Fruit fly (Drosophila melanogaster) whole organism, prepupa: ENCODE results near the gene Cyp9f2.

ENCODE experiments used
- Blimp-1 ChIP-seq: fragments of 200-800 bp; sonication (Bioruptor generic); optimal IDR thresholded peaks from 3 replicates; lab custom pipeline; 2017; ENCODE audit warnings: missing biosample characterization, missing genetic modification characterization, mild to moderate bottlenecking, moderate library complexity, missing genetic modification reagents
- CG10631 ChIP-seq: fragments of 200-800 bp; sonication (Bioruptor generic); optimal IDR thresholded peaks from 2 replicates; lab custom pipeline; 2016; ENCODE audit warnings: missing biosample characterization, missing genetic modification characterization
- CG11294 ChIP-seq: fragments of 200-800 bp; sonication (Bioruptor generic); IDR thresholded peaks from 2 replicates; pipeline ENCODE4 v1.3.6; 2022; ENCODE audit warnings: missing biosample characterization, missing genetic modification characterization
- CG11762 ChIP-seq: fragments of 200-800 bp; sonication (Bioruptor generic); optimal IDR thresholded peaks from 3 replicates; lab custom pipeline; 2016; ENCODE audit warnings: missing biosample characterization, missing genetic modification characterization; ENCODE audit not compliant: insufficient read depth
- CG11902 ChIP-seq: fragments of 200-800 bp; sonication (Bioruptor generic); optimal IDR thresholded peaks from 3 replicates; lab custom pipeline; 2016; ENCODE audit warnings: missing biosample characterization, missing genetic modification characterization
- CG15336 ChIP-seq: fragments of 200-800 bp; sonication (Bioruptor generic); IDR thresholded peaks from 2 replicates; pipeline ENCODE4 v1.3.6; 2022; ENCODE audit warnings: missing biosample characterization, missing genetic modification characterization
- CG1621 ChIP-seq: fragments of 200-800 bp; sonication (Bioruptor generic); optimal IDR thresholded peaks from 3 replicates; lab custom pipeline; 2018; ENCODE audit warnings: missing biosample characterization, mild to moderate bottlenecking, missing genetic modification characterization
- CG16779 ChIP-seq: fragments of 200-800 bp; sonication (Bioruptor generic); optimal IDR thresholded peaks from 3 replicates; lab custom pipeline; 2017; ENCODE audit warnings: missing biosample characterization, mild to moderate bottlenecking, missing genetic modification characterization
- CG32006 ChIP-seq: fragments of 200-800 bp; sonication (Bioruptor generic); optimal IDR thresholded peaks from 3 replicates; lab custom pipeline; 2017; ENCODE audit warnings: missing biosample characterization, mild to moderate bottlenecking, missing genetic modification characterization
- CG34406 ChIP-seq: fragments of 200-800 bp; sonication (Bioruptor generic); optimal IDR thresholded peaks from 3 replicates; lab custom pipeline; 2016; ENCODE audit warnings: missing biosample characterization, missing genetic modification characterization
- CG6792 ChIP-seq: fragments of 200-800 bp; sonication (Bioruptor generic); optimal IDR thresholded peaks from 3 replicates; lab custom pipeline; 2016; ENCODE audit warnings: missing biosample characterization, missing genetic modification characterization
- CG6854 ChIP-seq: fragments of 200-800 bp; sonication (Bioruptor generic); optimal IDR thresholded peaks from 2 replicates; lab custom pipeline; 2017; ENCODE audit warnings: missing biosample characterization, mild to moderate bottlenecking, missing genetic modification characterization
- CG7368 ChIP-seq: fragments of 200-800 bp; sonication (Bioruptor generic); optimal IDR thresholded peaks from 3 replicates; lab custom pipeline; 2016; ENCODE audit warnings: missing biosample characterization, missing genetic modification characterization
- CG8119 ChIP-seq: fragments of 200-800 bp; sonication (Bioruptor generic); IDR thresholded peaks from 3 replicates; pipeline ENCODE4 v1.3.6; 2022; ENCODE audit warnings: missing biosample characterization, missing genetic modification characterization
- CG8319 ChIP-seq: fragments of 200-800 bp; sonication (Bioruptor generic); optimal IDR thresholded peaks from 3 replicates; lab custom pipeline; 2016; ENCODE audit warnings: missing biosample characterization, missing genetic modification characterization
- CG9139 ChIP-seq: fragments of 200-800 bp; sonication (Bioruptor generic); optimal IDR thresholded peaks from 3 replicates; lab custom pipeline; 2017; ENCODE audit warnings: missing biosample characterization, mild to moderate bottlenecking, missing genetic modification characterization
- Eip75B ChIP-seq: fragments of 200-800 bp; sonication (Bioruptor generic); optimal IDR thresholded peaks from 3 replicates; lab custom pipeline; 2016; ENCODE audit warnings: missing biosample characterization, missing genetic modification characterization
- Eip78C ChIP-seq: fragments of 200-800 bp; sonication (Bioruptor generic); peaks from one replicate; lab custom pipeline; 2016; ENCODE audit warnings: missing biosample characterization, missing genetic modification characterization
- Ets21C ChIP-seq: fragments of 200-800 bp; sonication (Bioruptor generic); optimal IDR thresholded peaks from 3 replicates; lab custom pipeline; 2016; ENCODE audit warnings: missing biosample characterization, missing genetic modification characterization
- Ets96B ChIP-seq: fragments of 200-800 bp; optimal IDR thresholded peaks from 2 replicates; lab custom pipeline; 2019; ENCODE audit warnings: missing biosample characterization, mild to moderate bottlenecking, missing genetic modification characterization, moderate library complexity
- Hr38 ChIP-seq: sonication (Bioruptor generic); optimal IDR thresholded peaks from 2 replicates; lab custom pipeline; 2016; ENCODE audit warnings: missing biosample characterization, missing genetic modification characterization
- Hr39 ChIP-seq: fragments of 200-800 bp; sonication (Bioruptor generic); optimal IDR thresholded peaks from 2 replicates; lab custom pipeline; 2016; ENCODE audit warnings: missing biosample characterization, missing genetic modification characterization
- Hr4 ChIP-seq: fragments of 200-800 bp; sonication (Bioruptor generic); optimal IDR thresholded peaks from 3 replicates; lab custom pipeline; 2016; ENCODE audit warnings: missing biosample characterization, missing genetic modification characterization
- Lpt ChIP-seq: fragments of 200-800 bp; sonication (Bioruptor generic); optimal IDR thresholded peaks from 3 replicates; lab custom pipeline; 2016; ENCODE audit warnings: missing biosample characterization, missing genetic modification characterization
- Met ChIP-seq: fragments of 200-800 bp; sonication (Bioruptor generic); optimal IDR thresholded peaks from 3 replicates; lab custom pipeline; 2016; ENCODE audit warnings: missing biosample characterization, missing genetic modification characterization
- Sox102F ChIP-seq: fragments of 200-800 bp; sonication (Bioruptor generic); optimal IDR thresholded peaks from 2 replicates; lab custom pipeline; 2016; ENCODE audit warnings: missing biosample characterization, mild to moderate bottlenecking, missing genetic modification characterization
- achi ChIP-seq: fragments of 200-800 bp; sonication (Bioruptor generic); optimal IDR thresholded peaks from 3 replicates; lab custom pipeline; 2016; ENCODE audit warnings: missing biosample characterization, missing genetic modification characterization
- cyc ChIP-seq: fragments of 200-800 bp; sonication (Bioruptor generic); optimal IDR thresholded peaks from 3 replicates; lab custom pipeline; 2016; ENCODE audit warnings: missing biosample characterization, missing genetic modification characterization
- dac ChIP-seq: fragments of 200-800 bp; sonication (Bioruptor generic); optimal IDR thresholded peaks from 2 replicates; lab custom pipeline; 2017; ENCODE audit warnings: missing biosample characterization, mild to moderate bottlenecking, missing genetic modification characterization
- dsx ChIP-seq: fragments of 200-800 bp; optimal IDR thresholded peaks from 3 replicates; lab custom pipeline; 2019; ENCODE audit warnings: missing biosample characterization, mild to moderate bottlenecking, missing genetic modification characterization, moderate library complexity; ENCODE audit not compliant: poor library complexity, severe bottlenecking
- eg ChIP-seq: fragments of 200-800 bp; sonication (Bioruptor generic); IDR thresholded peaks from 3 replicates; pipeline ENCODE4 v1.3.6; 2022; ENCODE audit warnings: missing biosample characterization, missing genetic modification characterization
- esn ChIP-seq: fragments of 200-800 bp; sonication (Bioruptor generic); optimal IDR thresholded peaks from 2 replicates; lab custom pipeline; 2016; ENCODE audit warnings: missing biosample characterization, mild to moderate bottlenecking, missing genetic modification characterization, moderate library complexity
- fd59A ChIP-seq: fragments of 200-800 bp; sonication (Bioruptor generic); optimal IDR thresholded peaks from 2 replicates; lab custom pipeline; 2017; ENCODE audit warnings: missing biosample characterization, mild to moderate bottlenecking, missing genetic modification characterization, missing genetic modification reagents
- fd85E ChIP-seq: fragments of 200-800 bp; sonication (Bioruptor generic); optimal IDR thresholded peaks from 3 replicates; lab custom pipeline; 2016; ENCODE audit warnings: missing biosample characterization, missing genetic modification characterization
- fkh ChIP-seq: fragments of 200-800 bp; sonication (Bioruptor generic); optimal IDR thresholded peaks from 3 replicates; lab custom pipeline; 2017; ENCODE audit warnings: missing biosample characterization, mild to moderate bottlenecking, missing genetic modification characterization, moderate library complexity
- lz ChIP-seq: fragments of 200-800 bp; sonication (Bioruptor generic); optimal IDR thresholded peaks from 3 replicates; lab custom pipeline; 2016; ENCODE audit warnings: missing biosample characterization, missing genetic modification characterization
- net ChIP-seq: fragments of 200-800 bp; sonication (Bioruptor generic); optimal IDR thresholded peaks from 3 replicates; lab custom pipeline; 2016; ENCODE audit warnings: missing biosample characterization, missing genetic modification characterization
- pdm3 ChIP-seq: fragments of 200-800 bp; sonication (Bioruptor generic); optimal IDR thresholded peaks from 3 replicates; lab custom pipeline; 2016; ENCODE audit warnings: missing biosample characterization, missing genetic modification characterization
- salr ChIP-seq, 2 experiments: fragments of 200-800 bp; sonication (Bioruptor generic); optimal IDR thresholded peaks; 3 replicates each; lab custom pipeline; 2016 to 2018; ENCODE audit warnings: missing biosample characterization in 2 of 2, missing genetic modification characterization in 2 of 2, mild to moderate bottlenecking in 1 of 2
- spab ChIP-seq: fragments of 200-800 bp; sonication (Bioruptor generic); optimal IDR thresholded peaks from 2 replicates; lab custom pipeline; 2017; ENCODE audit warnings: missing biosample characterization, mild to moderate bottlenecking, missing genetic modification characterization, missing genetic modification reagents
- ss ChIP-seq, 2 experiments: fragments of 200-800 bp; sonication (Bioruptor generic); optimal IDR thresholded peaks; 2 replicates in 1 of 2; 3 replicates in 1 of 2; lab custom pipeline; 2017 to 2018; ENCODE audit warnings: mild to moderate bottlenecking in 2 of 2, missing biosample characterization in 2 of 2, missing genetic modification characterization in 2 of 2, moderate library complexity in 1 of 2
- svp ChIP-seq: fragments of 200-800 bp; sonication (Bioruptor generic); peaks from one replicate; lab custom pipeline; 2016; ENCODE audit warnings: missing biosample characterization, missing genetic modification characterization
- topi ChIP-seq: fragments of 200-800 bp; sonication (Bioruptor generic); optimal IDR thresholded peaks from 3 replicates; lab custom pipeline; 2016; ENCODE audit warnings: missing biosample characterization, missing genetic modification characterization
- vri ChIP-seq: fragments of 200-800 bp; sonication (Bioruptor generic); optimal IDR thresholded peaks from 3 replicates; lab custom pipeline; 2016; ENCODE audit warnings: missing biosample characterization, mild to moderate bottlenecking, missing genetic modification characterization

The Cyp9f2 gene

DNA sequence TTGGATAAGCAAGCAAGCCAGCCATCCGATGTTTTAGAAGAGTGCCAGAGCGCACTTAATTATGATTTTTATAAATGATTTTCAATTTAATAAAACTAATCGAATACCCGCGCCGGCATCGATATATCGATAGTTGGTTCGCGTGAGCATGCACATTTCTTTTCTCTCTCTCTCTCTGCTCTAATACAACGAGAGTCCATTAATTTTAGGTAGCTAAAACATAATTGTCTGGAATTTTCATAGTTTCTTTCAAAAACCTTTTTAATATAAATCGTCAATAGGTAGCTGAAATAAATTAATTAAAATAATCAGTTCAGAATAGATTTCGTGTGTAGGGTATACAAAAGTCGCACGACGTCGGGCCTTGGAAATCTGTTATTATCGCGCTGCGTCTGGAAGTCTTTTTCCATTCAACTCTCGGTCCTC is 43.1 kb upstream of the Cyp9f2 start, which contains the start of gene CG18549 (continued):
- TF ChIP-seq Hr4 (GFP tag; lab: Kevin White, UChicago) (peak; percentile 100), CG1621 (peak; percentile 100), CG15336 (peak; percentile 100), svp (GFP tag; lab: Kevin White, UChicago) (peak; percentile 100), vri (GFP tag; lab: Kevin White, UChicago) (peak; percentile 100), CG11294 (GFP tag; lab: Robert Waterston, UW) (peak; percentile 100), Blimp-1 (GFP tag; lab: Kevin White, UChicago) (peak; percentile 99), CG32006 (GFP tag; lab: Kevin White, UChicago) (peak; percentile 100), Hr38 (GFP tag; lab: Kevin White, UChicago) (peak; percentile 97), fd85E (GFP tag; lab: Kevin White, UChicago) (peak; percentile 98), CG34406 (GFP tag; lab: Kevin White, UChicago) (peak; percentile 100), CG11902 (GFP tag; lab: Kevin White, UChicago) (peak; percentile 99), ss (GFP tag; optimal IDR thresholded peaks at IDR 0.05; lab: Kevin White, UChicago) (peak; percentile 100), Sox102F (GFP tag; lab: Kevin White, UChicago) (peak; percentile 100), CG8119 (GFP tag; lab: Robert Waterston, UW) (peak; percentile 100), cyc (GFP tag; lab: Kevin White, UChicago) (peak; percentile 100), CG6792 (peak; percentile 100), fd59A (GFP tag; lab: Kevin White, UChicago) (peak; percentile 100), achi (GFP tag; lab: Kevin White, UChicago) (peak; percentile 99), Met (GFP tag; lab: Kevin White, UChicago) (peak; percentile 100), lz (GFP tag; lab: Kevin White, UChicago) (peak; percentile 100), CG10631 (GFP tag; lab: Kevin White, UChicago) (peak; percentile 100), CG9139 (GFP tag; lab: Kevin White, UChicago) (peak; percentile 100), CG11762 (peak; percentile 100)

DNA sequence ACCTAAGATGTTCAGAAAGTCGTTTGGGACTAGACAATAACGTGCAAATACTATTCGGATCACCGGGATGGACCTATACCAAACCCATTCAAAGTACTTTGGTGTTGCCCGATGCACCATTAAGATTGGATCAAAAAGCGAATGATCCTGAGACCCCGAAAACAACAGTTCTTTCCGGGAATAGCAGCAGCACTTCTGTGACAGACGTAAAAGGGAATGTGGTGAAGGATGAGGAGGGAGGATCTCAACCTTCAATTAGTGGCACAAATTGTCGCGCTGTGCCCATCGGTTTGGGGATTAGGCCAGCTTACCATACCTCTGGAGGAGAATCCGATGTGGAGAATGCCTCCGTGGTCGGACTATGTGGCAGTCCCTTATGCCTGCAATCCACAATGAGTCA is 42.5 kb upstream of the Cyp9f2 start:
- TF ChIP-seq topi (no peak), CG16779 (no peak), net (GFP tag; lab: Kevin White, UChicago) (no peak), fkh (GFP tag; lab: Kevin White, UChicago) (no peak), achi (GFP tag; lab: Kevin White, UChicago) (no peak), CG32006 (GFP tag; lab: Kevin White, UChicago) (no peak), fd85E (GFP tag; lab: Kevin White, UChicago) (no peak), pdm3 (GFP tag; lab: Kevin White, UChicago) (no peak), Blimp-1 (GFP tag; lab: Kevin White, UChicago) (no peak), cyc (GFP tag; lab: Kevin White, UChicago) (no peak), CG8319 (GFP tag; lab: Kevin White, UChicago) (no peak), Hr39 (GFP tag; lab: Kevin White, UChicago) (no peak), Ets96B (tag; lab: Kevin White, UChicago) (no peak), CG7368 (no peak), svp (GFP tag; lab: Kevin White, UChicago) (no peak)

DNA sequence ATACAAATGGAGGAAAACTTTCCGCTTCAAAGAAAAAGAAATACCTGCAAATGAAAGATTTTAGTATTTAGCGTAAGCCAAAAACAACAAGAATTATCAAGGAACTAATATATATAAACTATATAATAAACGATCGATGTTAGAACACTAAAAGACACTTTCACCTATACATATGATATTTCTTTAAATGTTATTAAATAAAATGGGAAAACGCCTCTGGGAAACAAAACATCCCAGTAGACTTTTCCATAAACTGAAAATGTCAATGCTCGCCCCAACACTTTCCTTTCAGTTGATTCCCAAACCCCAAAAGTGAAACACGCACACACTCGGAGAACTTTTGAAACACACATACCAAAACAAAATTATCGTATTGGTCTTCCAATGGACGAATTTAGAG is 41.5 kb upstream of the Cyp9f2 start, which contains the start of gene vrs:
Gene vrs, plus strand, starts transcription at position 301 of the 400 bp plus-strand sequence.
- TF ChIP-seq esn (GFP tag; lab: Kevin White, UChicago) = no peak
- TF ChIP-seq Lpt (GFP tag; lab: Kevin White, UChicago) = no peak
- TF ChIP-seq dsx (GFP tag; lab: Kevin White, UChicago) = no peak
- no peak for TF ChIP-seq CG8119 (GFP tag; lab: Robert Waterston, UW)
- no peak for TF ChIP-seq Met (GFP tag; lab: Kevin White, UChicago)
- no peak for TF ChIP-seq eg
- TF ChIP-seq Ets21C (GFP tag; lab: Kevin White, UChicago) = no peak
- TF ChIP-seq CG6854 (GFP tag; lab: Kevin White, UChicago) = no peak
- no peak for TF ChIP-seq dac
- no peak for TF ChIP-seq Hr38 (GFP tag; lab: Kevin White, UChicago)
- TF ChIP-seq topi = no peak
- TF ChIP-seq pdm3 (GFP tag; lab: Kevin White, UChicago) = no peak
- TF ChIP-seq CG8319 (GFP tag; lab: Kevin White, UChicago) = no peak
- TF ChIP-seq salr (GFP tag; optimal IDR thresholded peaks at IDR 0.05; lab: Kevin White, UChicago) = no peak
- TF ChIP-seq Eip78C = no peak
- TF ChIP-seq cyc (GFP tag; lab: Kevin White, UChicago) = no peak
- no peak for TF ChIP-seq Blimp-1 (GFP tag; lab: Kevin White, UChicago)
- no peak for TF ChIP-seq spab (GFP tag; lab: Kevin White, UChicago)
- no peak for TF ChIP-seq fkh (GFP tag; lab: Kevin White, UChicago)
- no peak for TF ChIP-seq Eip75B (GFP tag; lab: Kevin White, UChicago)
